Fruit fly (Drosophila melanogaster) whole organism, prepupa: ENCODE data around the gene S6k.

Experiments
- Blimp-1 ChIP-seq: fragments of 200-800 bp; sonication (Bioruptor generic); optimal IDR thresholded peaks from 3 replicates; lab custom pipeline; 2017; ENCODE audit warnings: missing biosample characterization, missing genetic modification characterization, mild to moderate bottlenecking, moderate library complexity, missing genetic modification reagents
- CG10631 ChIP-seq: fragments of 200-800 bp; sonication (Bioruptor generic); optimal IDR thresholded peaks from 2 replicates; lab custom pipeline; 2016; ENCODE audit warnings: missing biosample characterization, missing genetic modification characterization
- CG10669 ChIP-seq: fragments of 200-800 bp; sonication (Bioruptor generic); optimal IDR thresholded peaks from 3 replicates; lab custom pipeline; 2018; ENCODE audit warnings: missing biosample characterization, mild to moderate bottlenecking, missing genetic modification characterization, moderate library complexity
- CG11294 ChIP-seq: fragments of 200-800 bp; sonication (Bioruptor generic); IDR thresholded peaks from 2 replicates; pipeline ENCODE4 v1.3.6; 2022; ENCODE audit warnings: missing biosample characterization, missing genetic modification characterization
- CG11902 ChIP-seq: fragments of 200-800 bp; sonication (Bioruptor generic); optimal IDR thresholded peaks from 3 replicates; lab custom pipeline; 2016; ENCODE audit warnings: missing biosample characterization, missing genetic modification characterization
- CG15336 ChIP-seq: fragments of 200-800 bp; sonication (Bioruptor generic); IDR thresholded peaks from 2 replicates; pipeline ENCODE4 v1.3.6; 2022; ENCODE audit warnings: missing biosample characterization, missing genetic modification characterization
- CG3032 ChIP-seq: fragments of 200-800 bp; optimal IDR thresholded peaks from 2 replicates; lab custom pipeline; 2019; ENCODE audit warnings: missing biosample characterization, mild to moderate bottlenecking, missing genetic modification characterization, moderate library complexity
- CG31627 ChIP-seq: fragments of 200-800 bp; sonication (Bioruptor generic); optimal IDR thresholded peaks from 3 replicates; lab custom pipeline; 2016; ENCODE audit warnings: missing biosample characterization, missing genetic modification characterization
- CG32006 ChIP-seq: fragments of 200-800 bp; sonication (Bioruptor generic); optimal IDR thresholded peaks from 3 replicates; lab custom pipeline; 2017; ENCODE audit warnings: missing biosample characterization, mild to moderate bottlenecking, missing genetic modification characterization
- CG34406 ChIP-seq: fragments of 200-800 bp; sonication (Bioruptor generic); optimal IDR thresholded peaks from 3 replicates; lab custom pipeline; 2016; ENCODE audit warnings: missing biosample characterization, missing genetic modification characterization
- CG3919 ChIP-seq: fragments of 200-800 bp; sonication (Bioruptor generic); optimal IDR thresholded peaks from 3 replicates; lab custom pipeline; 2016; ENCODE audit warnings: missing biosample characterization, missing genetic modification characterization
- CG4318 ChIP-seq: fragments of 200-800 bp; sonication (Bioruptor generic); optimal IDR thresholded peaks from 3 replicates; lab custom pipeline; 2017; ENCODE audit warnings: missing biosample characterization, mild to moderate bottlenecking, missing genetic modification characterization
- CG6276 ChIP-seq: fragments of 200-800 bp; sonication (Bioruptor generic); optimal IDR thresholded peaks from 2 replicates; lab custom pipeline; 2017; ENCODE audit warnings: missing biosample characterization, mild to moderate bottlenecking, missing genetic modification characterization
- CG6792 ChIP-seq: fragments of 200-800 bp; sonication (Bioruptor generic); optimal IDR thresholded peaks from 3 replicates; lab custom pipeline; 2016; ENCODE audit warnings: missing biosample characterization, missing genetic modification characterization
- CG6808 ChIP-seq: fragments of 200-800 bp; sonication (Bioruptor generic); optimal IDR thresholded peaks from 3 replicates; lab custom pipeline; 2017; ENCODE audit warnings: missing biosample characterization, missing genetic modification characterization, mild to moderate bottlenecking, moderate library complexity, missing genetic modification reagents
- CG6854 ChIP-seq: fragments of 200-800 bp; sonication (Bioruptor generic); optimal IDR thresholded peaks from 2 replicates; lab custom pipeline; 2017; ENCODE audit warnings: missing biosample characterization, mild to moderate bottlenecking, missing genetic modification characterization
- CG8119 ChIP-seq: fragments of 200-800 bp; sonication (Bioruptor generic); IDR thresholded peaks from 3 replicates; pipeline ENCODE4 v1.3.6; 2022; ENCODE audit warnings: missing biosample characterization, missing genetic modification characterization
- CG8319 ChIP-seq: fragments of 200-800 bp; sonication (Bioruptor generic); optimal IDR thresholded peaks from 3 replicates; lab custom pipeline; 2016; ENCODE audit warnings: missing biosample characterization, missing genetic modification characterization
- Eip75B ChIP-seq: fragments of 200-800 bp; sonication (Bioruptor generic); optimal IDR thresholded peaks from 3 replicates; lab custom pipeline; 2016; ENCODE audit warnings: missing biosample characterization, missing genetic modification characterization
- Eip78C ChIP-seq: fragments of 200-800 bp; sonication (Bioruptor generic); peaks from one replicate; lab custom pipeline; 2016; ENCODE audit warnings: missing biosample characterization, missing genetic modification characterization
- Ets21C ChIP-seq: fragments of 200-800 bp; sonication (Bioruptor generic); optimal IDR thresholded peaks from 3 replicates; lab custom pipeline; 2016; ENCODE audit warnings: missing biosample characterization, missing genetic modification characterization
- Ets96B ChIP-seq: fragments of 200-800 bp; optimal IDR thresholded peaks from 2 replicates; lab custom pipeline; 2019; ENCODE audit warnings: missing biosample characterization, mild to moderate bottlenecking, missing genetic modification characterization, moderate library complexity
- Gug ChIP-seq: fragments of 200-800 bp; sonication (Bioruptor generic); IDR thresholded peaks from 2 replicates; pipeline ENCODE4 v1.3.6; 2022; ENCODE audit warnings: missing biosample characterization, missing genetic modification characterization
- Hr38 ChIP-seq: sonication (Bioruptor generic); optimal IDR thresholded peaks from 2 replicates; lab custom pipeline; 2016; ENCODE audit warnings: missing biosample characterization, missing genetic modification characterization
- Hr39 ChIP-seq: fragments of 200-800 bp; sonication (Bioruptor generic); optimal IDR thresholded peaks from 2 replicates; lab custom pipeline; 2016; ENCODE audit warnings: missing biosample characterization, missing genetic modification characterization
- Hr4 ChIP-seq: fragments of 200-800 bp; sonication (Bioruptor generic); optimal IDR thresholded peaks from 3 replicates; lab custom pipeline; 2016; ENCODE audit warnings: missing biosample characterization, missing genetic modification characterization
- Met ChIP-seq: fragments of 200-800 bp; sonication (Bioruptor generic); optimal IDR thresholded peaks from 3 replicates; lab custom pipeline; 2016; ENCODE audit warnings: missing biosample characterization, missing genetic modification characterization
- OdsH ChIP-seq: fragments of 200-800 bp; sonication (Bioruptor generic); optimal IDR thresholded peaks from 3 replicates; lab custom pipeline; 2016; ENCODE audit warnings: missing biosample characterization, missing genetic modification characterization
- Smox ChIP-seq: fragments of 200-800 bp; sonication (Bioruptor generic); optimal IDR thresholded peaks from 3 replicates; lab custom pipeline; 2016; ENCODE audit warnings: missing biosample characterization, missing genetic modification characterization
- Sox102F ChIP-seq: fragments of 200-800 bp; sonication (Bioruptor generic); optimal IDR thresholded peaks from 2 replicates; lab custom pipeline; 2016; ENCODE audit warnings: missing biosample characterization, mild to moderate bottlenecking, missing genetic modification characterization
- Sox14 ChIP-seq: fragments of 200-800 bp; sonication (Bioruptor generic); optimal IDR thresholded peaks from 3 replicates; lab custom pipeline; 2016; ENCODE audit warnings: missing biosample characterization, missing genetic modification characterization
- Sox15 ChIP-seq: fragments of 200-800 bp; sonication (Bioruptor generic); optimal IDR thresholded peaks from 3 replicates; lab custom pipeline; 2016; ENCODE audit warnings: missing biosample characterization, missing genetic modification characterization
- achi ChIP-seq: fragments of 200-800 bp; sonication (Bioruptor generic); optimal IDR thresholded peaks from 3 replicates; lab custom pipeline; 2016; ENCODE audit warnings: missing biosample characterization, missing genetic modification characterization
- acj6 ChIP-seq: fragments of 200-800 bp; sonication (Bioruptor generic); optimal IDR thresholded peaks from 3 replicates; lab custom pipeline; 2016; ENCODE audit warnings: missing biosample characterization, missing genetic modification characterization
- cyc ChIP-seq: fragments of 200-800 bp; sonication (Bioruptor generic); optimal IDR thresholded peaks from 3 replicates; lab custom pipeline; 2016; ENCODE audit warnings: missing biosample characterization, missing genetic modification characterization
- dsx ChIP-seq: fragments of 200-800 bp; optimal IDR thresholded peaks from 3 replicates; lab custom pipeline; 2019; ENCODE audit warnings: missing biosample characterization, mild to moderate bottlenecking, missing genetic modification characterization, moderate library complexity; ENCODE audit not compliant: poor library complexity, severe bottlenecking
- esn ChIP-seq: fragments of 200-800 bp; sonication (Bioruptor generic); optimal IDR thresholded peaks from 2 replicates; lab custom pipeline; 2016; ENCODE audit warnings: missing biosample characterization, mild to moderate bottlenecking, missing genetic modification characterization, moderate library complexity
- fd59A ChIP-seq: fragments of 200-800 bp; sonication (Bioruptor generic); optimal IDR thresholded peaks from 2 replicates; lab custom pipeline; 2017; ENCODE audit warnings: missing biosample characterization, mild to moderate bottlenecking, missing genetic modification characterization, missing genetic modification reagents
- fd85E ChIP-seq: fragments of 200-800 bp; sonication (Bioruptor generic); optimal IDR thresholded peaks from 3 replicates; lab custom pipeline; 2016; ENCODE audit warnings: missing biosample characterization, missing genetic modification characterization
- lz ChIP-seq: fragments of 200-800 bp; sonication (Bioruptor generic); optimal IDR thresholded peaks from 3 replicates; lab custom pipeline; 2016; ENCODE audit warnings: missing biosample characterization, missing genetic modification characterization
- net ChIP-seq: fragments of 200-800 bp; sonication (Bioruptor generic); optimal IDR thresholded peaks from 3 replicates; lab custom pipeline; 2016; ENCODE audit warnings: missing biosample characterization, missing genetic modification characterization
- spab ChIP-seq: fragments of 200-800 bp; sonication (Bioruptor generic); optimal IDR thresholded peaks from 2 replicates; lab custom pipeline; 2017; ENCODE audit warnings: missing biosample characterization, mild to moderate bottlenecking, missing genetic modification characterization, missing genetic modification reagents
- ss ChIP-seq, 2 experiments: fragments of 200-800 bp; sonication (Bioruptor generic); optimal IDR thresholded peaks; 2 replicates in 1 of 2; 3 replicates in 1 of 2; lab custom pipeline; 2017 to 2018; ENCODE audit warnings: mild to moderate bottlenecking in 2 of 2, missing biosample characterization in 2 of 2, missing genetic modification characterization in 2 of 2, moderate library complexity in 1 of 2
- svp ChIP-seq: fragments of 200-800 bp; sonication (Bioruptor generic); peaks from one replicate; lab custom pipeline; 2016; ENCODE audit warnings: missing biosample characterization, missing genetic modification characterization
- topi ChIP-seq: fragments of 200-800 bp; sonication (Bioruptor generic); optimal IDR thresholded peaks from 3 replicates; lab custom pipeline; 2016; ENCODE audit warnings: missing biosample characterization, missing genetic modification characterization
- vri ChIP-seq: fragments of 200-800 bp; sonication (Bioruptor generic); optimal IDR thresholded peaks from 3 replicates; lab custom pipeline; 2016; ENCODE audit warnings: missing biosample characterization, mild to moderate bottlenecking, missing genetic modification characterization

The S6k gene

dm6 chr3L:5840847-5841246 lies 30.1 kb upstream of the S6k start:
- TF ChIP-seq Smox (GFP tag; lab: Kevin White, UChicago) (peak; percentile 19), CG34406 (GFP tag; lab: Kevin White, UChicago) (no peak), cyc (peak; percentile 40), Sox15 (GFP tag; lab: Kevin White, UChicago) (no peak), dsx (no peak), fd59A (GFP tag; lab: Kevin White, UChicago) (no peak), lz (peak; percentile 20), Eip78C (GFP tag; lab: Kevin White, UChicago) (peak; percentile 36), Blimp-1 (GFP tag; lab: Kevin White, UChicago) (no peak), CG15336 (GFP tag; lab: Robert Waterston, UW) (no peak), ss (GFP tag; optimal IDR thresholded peaks at IDR 0.05; lab: Kevin White, UChicago) (no peak), esn (GFP tag; lab: Kevin White, UChicago) (peak; percentile 32), Hr39 (peak; percentile 7), Met (GFP tag; lab: Kevin White, UChicago) (no peak), CG10669 (GFP tag; lab: Kevin White, UChicago) (peak; percentile 8), OdsH (GFP tag; lab: Kevin White, UChicago) (peak; percentile 28), CG10631 (GFP tag; lab: Kevin White, UChicago) (peak; percentile 33), spab (GFP tag; lab: Kevin White, UChicago) (peak; percentile 4), Sox14 (GFP tag; lab: Kevin White, UChicago) (no peak), CG3032 (tag; lab: Kevin White, UChicago) (peak; percentile 42), CG4318 (GFP tag; lab: Kevin White, UChicago) (no peak), CG6854 (no peak), svp (GFP tag; lab: Kevin White, UChicago) (peak; percentile 53), CG6808 (no peak), net (GFP tag; lab: Kevin White, UChicago) (no peak), topi (GFP tag; lab: Kevin White, UChicago) (peak; percentile 34), acj6 (peak; percentile 27), Ets96B (tag; lab: Kevin White, UChicago) (peak; percentile 38), Sox102F (GFP tag; lab: Kevin White, UChicago) (no peak), CG6276 (GFP tag; lab: Kevin White, UChicago) (no peak), fd85E (GFP tag; lab: Kevin White, UChicago) (no peak), CG8119 (no peak), achi (GFP tag; lab: Kevin White, UChicago) (peak; percentile 8), CG3919 (peak; percentile 4), Eip75B (GFP tag; lab: Kevin White, UChicago) (peak; percentile 12), CG11294 (GFP tag; lab: Robert Waterston, UW) (no peak), Hr4 (GFP tag; lab: Kevin White, UChicago) (no peak), Gug (GFP tag; lab: Robert Waterston, UW) (peak; percentile 25; the same call in 1 of the 2 replicates), CG11902 (GFP tag; lab: Kevin White, UChicago) (peak; percentile 2), Hr38 (no peak), CG8319 (GFP tag; lab: Kevin White, UChicago) (no peak), CG32006 (peak; percentile 31), CG6792 (GFP tag; lab: Kevin White, UChicago) (peak; percentile 3), vri (GFP tag; lab: Kevin White, UChicago) (no peak), Ets21C (no peak), CG31627 (GFP tag; lab: Kevin White, UChicago) (peak; percentile 3)
